Fruit fly (Drosophila melanogaster): ENCODE measurements around the gene CG11164.

DNA sequence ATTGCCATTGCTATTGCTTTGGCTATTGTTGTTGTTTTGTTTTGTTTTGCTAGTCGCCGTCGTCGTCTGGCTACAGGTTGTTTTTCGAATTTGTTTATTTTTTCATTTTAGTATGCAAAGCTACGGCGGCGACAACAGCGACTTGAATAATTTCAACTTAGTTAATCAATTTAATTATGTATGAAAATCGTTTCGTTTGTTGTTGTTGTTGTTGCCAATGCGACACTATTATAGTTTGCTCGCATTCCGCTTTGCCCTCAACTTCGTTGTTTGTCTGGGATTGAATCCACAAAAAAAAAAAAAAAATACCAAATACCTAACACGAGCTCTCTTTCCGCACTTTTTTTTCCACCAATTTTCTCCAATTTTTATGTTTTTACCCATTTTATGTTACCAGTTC lies 40.0 kb upstream of the CG11164 start:
- TF ChIP-seq CG8478 (optimal IDR thresholded peaks at IDR 0.05): no peak
- TF ChIP-seq CTCF (optimal IDR thresholded peaks at IDR 0.05): no peak
